Worm (Caenorhabditis elegans): ENCODE data around the gene ssp-10.

Gene ssp-10

ce11 chrIV:9873837-9874236 lies 23.0 kb upstream of the ssp-10 start (continued):
- TF ChIP-seq ceh-32 (tag; optimal IDR thresholded peaks at IDR 0.05; ENCODE audit: poor library complexity) (no peak), lsy-2 (tag; optimal IDR thresholded peaks at IDR 0.05) (peak in 1 of 2 experiments; percentile 46), ceh-20 (GFP tag; IDR thresholded peaks at IDR 0.05) (peak; percentile 9; the same call in 1 of the 2 replicates), ceh-82 (tag; optimal IDR thresholded peaks at IDR 0.05) (no peak), pha-4 (GFP tag; IDR thresholded peaks at IDR 0.05) (no peak), pha-4 (tag; optimal IDR thresholded peaks at IDR 0.05) (no peak), ZK337.2 (GFP tag; IDR thresholded peaks at IDR 0.05) (no peak), ztf-7 (tag; optimal IDR thresholded peaks at IDR 0.05) (no peak), nhr-76 (tag; optimal IDR thresholded peaks at IDR 0.05) (no peak), nhr-48 (tag; optimal IDR thresholded peaks at IDR 0.05) (peak; percentile 60), daf-8 (GFP tag; IDR thresholded peaks at IDR 0.05) (no peak), nhr-102 (tag; optimal IDR thresholded peaks at IDR 0.05) (no peak), nhr-77 (tag; optimal IDR thresholded peaks at IDR 0.05) (peak; percentile 17), arid-1 (GFP tag; conservative IDR thresholded peaks at IDR 0.05) (no peak), mxl-3 (GFP tag; optimal IDR thresholded peaks at IDR 0.05) (peak; percentile 71), tra-1 (GFP tag; IDR thresholded peaks at IDR 0.05) (no peak), F49E8.2 (tag; optimal IDR thresholded peaks at IDR 0.05; ENCODE audit: borderline replicate concordance) (no peak), ces-1 (GFP tag; optimal IDR thresholded peaks at IDR 0.05) (no peak), F37D6.2 (tag; optimal IDR thresholded peaks at IDR 0.05) (no peak), ceh-44 (GFP tag; IDR thresholded peaks at IDR 0.05) (no peak), vab-7 (GFP tag; IDR thresholded peaks at IDR 0.05) (no peak), hlh-11 (tag; optimal IDR thresholded peaks at IDR 0.05) (peak; percentile 71), nhr-11 (tag; optimal IDR thresholded peaks at IDR 0.05) (peak; percentile 53), zfp-3 (GFP tag; conservative IDR thresholded peaks at IDR 0.05) (no peak)

ce11 chrIV:9872786-9873185 lies 22.0 kb upstream of the ssp-10 start:
- TF ChIP-seq tag-97 (GFP tag; IDR thresholded peaks at IDR 0.05) (no peak), ztf-7 (tag; optimal IDR thresholded peaks at IDR 0.05) (no peak), ceh-62 (tag; optimal IDR thresholded peaks at IDR 0.05) (no peak), D1046.2 (GFP tag; IDR thresholded peaks at IDR 0.05) (no peak), aly-2 (tag; optimal IDR thresholded peaks at IDR 0.05) (no peak), mdl-1 (tag; optimal IDR thresholded peaks at IDR 0.05) (peak in 1 of 2 experiments; percentile 44), nhr-10 (tag; optimal IDR thresholded peaks at IDR 0.05) (no peak), lsy-2 (tag; optimal IDR thresholded peaks at IDR 0.05) (peak in 1 of 2 experiments; percentile 19), vab-7 (GFP tag; IDR thresholded peaks at IDR 0.05) (no peak), T20F7.1 (GFP tag; optimal IDR thresholded peaks at IDR 0.05) (no peak), lin-15B (tag; optimal IDR thresholded peaks at IDR 0.05) (no peak), hlh-11 (tag; optimal IDR thresholded peaks at IDR 0.05) (peak; percentile 47), madf-9 (GFP tag; conservative IDR thresholded peaks at IDR 0.05) (no peak), nhr-42 (GFP tag; IDR thresholded peaks at IDR 0.05) (no peak), ZK337.2 (GFP tag; IDR thresholded peaks at IDR 0.05) (no peak), hlh-30 (tag; optimal IDR thresholded peaks at IDR 0.05; ENCODE audit: insufficient read depth) (peak; percentile 43), spr-3 (GFP tag; optimal IDR thresholded peaks at IDR 0.05) (no peak), fos-1 (tag; optimal IDR thresholded peaks at IDR 0.05) (no peak), Y48G9A.11 (GFP tag; IDR thresholded peaks at IDR 0.05) (no peak), nhr-102 (tag; optimal IDR thresholded peaks at IDR 0.05) (no peak), nhr-6 (tag; optimal IDR thresholded peaks at IDR 0.05) (no peak), daf-16 (GFP tag; optimal IDR thresholded peaks at IDR 0.05) (no peak), daf-16 (tag; optimal IDR thresholded peaks at IDR 0.05) (peak; percentile 85), attf-4 (tag; optimal IDR thresholded peaks at IDR 0.05) (no peak), nhr-25 (tag; optimal IDR thresholded peaks at IDR 0.05; ENCODE audit: borderline replicate concordance, insufficient read depth) (no peak), mes-2 (tag; optimal IDR thresholded peaks at IDR 0.05; ENCODE audit: poor library complexity, severe bottlenecking) (peak; percentile 9), spr-1 (tag; optimal IDR thresholded peaks at IDR 0.05) (no peak), nhr-48 (tag; optimal IDR thresholded peaks at IDR 0.05) (no peak), pqm-1 (tag; optimal IDR thresholded peaks at IDR 0.05) (peak; percentile 69), nhr-111 (GFP tag; optimal IDR thresholded peaks at IDR 0.05) (no peak), F37D6.2 (tag; optimal IDR thresholded peaks at IDR 0.05) (no peak), dmd-9 (GFP tag; IDR thresholded peaks at IDR 0.05) (no peak), lin-29 (GFP tag; IDR thresholded peaks at IDR 0.05) (no peak), sdz-12 (GFP tag; optimal IDR thresholded peaks at IDR 0.05) (no peak), F26F4.8 (GFP tag; conservative IDR thresholded peaks at IDR 0.05) (no peak)

Measured in whole organism, L4 larva.